Worm (Caenorhabditis elegans) whole organism, L4 larva: ENCODE data around the gene Y57G11C.1142.

Experiments used
- D1046.2 ChIP-seq: fragments of 200-800 bp; sonication (Bioruptor generic); IDR thresholded peaks from 2 replicates; pipeline ENCODE4 v1.3.6; 2022; ENCODE audit warnings: missing genetic modification characterization, missing compliant biosample characterization
- F49E8.2 ChIP-seq: sonication (generic microtip); optimal IDR thresholded peaks from 2 replicates; lab custom pipeline; 2016; ENCODE audit warnings: missing compliant biosample characterization, mild to moderate bottlenecking, missing genetic modification characterization, borderline replicate concordance
- R02D3.7 ChIP-seq: fragments of 150-350 bp; sonication (generic microtip); optimal IDR thresholded peaks from 3 replicates; lab custom pipeline; 2014; ENCODE audit warnings: missing biosample characterization, missing genetic modification characterization
- ceh-28 ChIP-seq: fragments of 150-350 bp; optimal IDR thresholded peaks from 2 replicates; lab custom pipeline; 2014; ENCODE audit warnings: missing biosample characterization, missing genetic modification reagents, missing genetic modification characterization
- fkh-10 ChIP-seq: fragments of 150-350 bp; optimal IDR thresholded peaks from 2 replicates; lab custom pipeline; 2014; ENCODE audit warnings: missing biosample characterization, missing genetic modification reagents, missing genetic modification characterization
- lin-39 ChIP-seq: fragments of 150-350 bp; optimal IDR thresholded peaks from 2 replicates; lab custom pipeline; 2014; ENCODE audit warnings: missing biosample characterization, missing genetic modification reagents, missing genetic modification characterization
- nhr-10 ChIP-seq: fragments of 150-350 bp; optimal IDR thresholded peaks from 2 replicates; lab custom pipeline; 2014; ENCODE audit warnings: missing biosample characterization, missing genetic modification characterization
- nhr-11 ChIP-seq: fragments of 150-350 bp; optimal IDR thresholded peaks from 2 replicates; lab custom pipeline; 2014; ENCODE audit warnings: missing biosample characterization, missing genetic modification characterization
- pha-4 ChIP-seq, 2 experiments: fragments of 150-350 bp in 1 of 2; fragments of 200-800 bp in 1 of 2; sonication (Bioruptor generic) in 1 of 2; IDR thresholded peaks in 1 of 2; optimal IDR thresholded peaks in 1 of 2; 2 replicates each; pipeline versions ENCODE4 v1.3.6 to Lab custom; 2014 to 2022; ENCODE audit warnings: missing genetic modification characterization in 2 of 2, missing genetic modification reagents in 2 of 2, missing biosample characterization in 1 of 2, missing compliant biosample characterization in 1 of 2
- pqm-1 ChIP-seq: sonication (generic microtip); optimal IDR thresholded peaks from 2 replicates; lab custom pipeline; 2017; ENCODE audit warnings: missing biosample characterization, missing genetic modification characterization
- snpc-4 ChIP-seq: fragments of 150-350 bp; optimal IDR thresholded peaks from 2 replicates; lab custom pipeline; 2014; ENCODE audit warnings: missing biosample characterization, missing genetic modification characterization
- unc-130 ChIP-seq: sonication (generic microtip); optimal IDR thresholded peaks from 2 replicates; lab custom pipeline; 2016; ENCODE audit warnings: missing genetic modification reagents, missing genetic modification characterization, missing compliant biosample characterization
- unc-62 ChIP-seq, 3 experiments: fragments of 150-350 bp in 1 of 3; sonication (generic microtip); optimal IDR thresholded peaks in 2 of 3; peaks in 1 of 3; 1 replicate in 1 of 3; 2 replicates in 2 of 3; lab custom pipeline; 2014 to 2017; ENCODE audit warnings: missing biosample characterization in 3 of 3, missing genetic modification characterization in 3 of 3, missing genetic modification reagents in 3 of 3, missing genotype in 1 of 3
- ztf-11 ChIP-seq: fragments of 150-350 bp; optimal IDR thresholded peaks from 2 replicates; lab custom pipeline; 2014; ENCODE audit warnings: missing biosample characterization, missing genetic modification characterization

DNA sequence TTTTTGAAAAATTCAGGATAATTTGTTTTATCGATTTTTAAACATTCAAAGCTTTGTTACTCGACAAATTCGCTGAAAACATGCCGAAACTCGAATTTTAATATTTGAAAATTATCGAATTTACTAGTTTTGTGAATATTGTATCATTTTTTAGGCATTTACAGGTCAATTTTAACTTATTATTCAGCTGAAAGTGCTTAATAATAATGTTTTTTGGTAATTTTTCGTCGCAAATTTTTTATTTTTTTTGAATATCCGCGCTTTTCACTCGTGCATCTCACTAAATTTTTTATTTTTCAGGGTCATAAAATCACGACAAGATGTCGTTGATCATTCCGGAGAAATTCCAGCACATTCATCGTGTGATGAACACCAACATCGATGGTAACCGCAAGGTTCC, 23.0 kb downstream of the Y57G11C.1142 start, which contains the start of gene rps-18:
- TF ChIP-seq D1046.2 (GFP tag; lab: Robert Waterston, UW) (no peak), nhr-11 (tag; lab: Kevin White, UChicago) (no peak), nhr-10 (tag; lab: Kevin White, UChicago) (no peak), F49E8.2 (tag; lab: Kevin White, UChicago) (no peak), R02D3.7 (tag; lab: Kevin White, UChicago) (no peak), ceh-28 (tag; lab: Kevin White, UChicago) (no peak), pha-4 (GFP tag; IDR thresholded peaks at IDR 0.05; lab: Robert Waterston, UW) (no peak), pha-4 (tag; optimal IDR thresholded peaks at IDR 0.05; lab: Kevin White, UChicago) (no peak), ztf-11 (tag; lab: Kevin White, UChicago) (no peak), unc-130 (no peak), lin-39 (tag; lab: Kevin White, UChicago) (no peak), snpc-4 (tag; lab: Kevin White, UChicago) (no peak), unc-62 (GFP tag; optimal IDR thresholded peaks at IDR 0.05 in 1 of 2; lab: Kevin White, UChicago) (no peak), unc-62 (tag; optimal IDR thresholded peaks at IDR 0.05; lab: Kevin White, UChicago) (no peak), pqm-1 (no peak), fkh-10 (GFP tag; lab: Kevin White, UChicago) (no peak)
